In genomic region chrII:7301670-7302151, ce11 we compare ENCODE assay signal across 7 worm cellular contexts.
TF ChIP-seq lines count a peak whose summit lies in the region.

TSS of gene cul-4 (plus strand) at chrII:7302101.

TF ChIP-seq in whole organism, L1 larva, 84 proteins besides CTCF, POLR2A, EP300 and RAD21 (continues in another document):
- no peak for TF ChIP-seq nhr-47 (tag; optimal IDR thresholded peaks at IDR 0.05; lab: Kevin White, UChicago)
- TF ChIP-seq ztf-11 (tag; optimal IDR thresholded peaks at IDR 0.05; lab: Kevin White, UChicago), result peak in 1 of 2 experiments; percentile 31
- peak; percentile 66 for TF ChIP-seq grh-1 (GFP tag; IDR thresholded peaks at IDR 0.05; lab: Robert Waterston, UW)
- TF ChIP-seq lir-3 (tag; optimal IDR thresholded peaks at IDR 0.05; lab: Kevin White, UChicago; ENCODE audit: poor library complexity), result peak; percentile 85
- no peak for TF ChIP-seq ama-1 (optimal IDR thresholded peaks at IDR 0.05; lab: Kevin White, UChicago)
- TF ChIP-seq fkh-4 (tag; optimal IDR thresholded peaks at IDR 0.05; lab: Kevin White, UChicago; ENCODE audit: borderline replicate concordance), result no peak
- peak; percentile 76 to 82 for TF ChIP-seq lin-35 (GFP tag; optimal IDR thresholded peaks at IDR 0.05; lab: Kevin White, UChicago)
- peak; percentile 12 for TF ChIP-seq sup-37 (GFP tag; optimal IDR thresholded peaks at IDR 0.05; lab: Kevin White, UChicago)
- TF ChIP-seq efl-3 (GFP tag; optimal IDR thresholded peaks at IDR 0.05; lab: Kevin White, UChicago), result no peak
- TF ChIP-seq ets-5 (GFP tag; IDR thresholded peaks at IDR 0.05; lab: Robert Waterston, UW), result no peak
- no peak for TF ChIP-seq pax-3 (tag; optimal IDR thresholded peaks at IDR 0.05; lab: Kevin White, UChicago)
- TF ChIP-seq irx-1 (tag; optimal IDR thresholded peaks at IDR 0.05; lab: Kevin White, UChicago), result peak; percentile 72
- peak; percentile 90 for TF ChIP-seq mep-1 (tag; optimal IDR thresholded peaks at IDR 0.05; lab: Kevin White, UChicago)

TF ChIP-seq in whole organism, L2 larva, 48 proteins besides CTCF, POLR2A, EP300 and RAD21 (continues in another document):
- TF ChIP-seq nhr-12 (tag; optimal IDR thresholded peaks at IDR 0.05; lab: Kevin White, UChicago), result no peak
- no peak for TF ChIP-seq dmd-4 (tag; optimal IDR thresholded peaks at IDR 0.05; lab: Kevin White, UChicago)
- TF ChIP-seq elt-1 (tag; optimal IDR thresholded peaks at IDR 0.05; lab: Kevin White, UChicago), result no peak
- TF ChIP-seq peb-1 (tag; optimal IDR thresholded peaks at IDR 0.05; lab: Kevin White, UChicago), result no peak
- no peak for TF ChIP-seq ztf-4 (tag; optimal IDR thresholded peaks at IDR 0.05; lab: Kevin White, UChicago)
- TF ChIP-seq lin-11 (tag; optimal IDR thresholded peaks at IDR 0.05; lab: Kevin White, UChicago), result no peak
- TF ChIP-seq ama-1 (optimal IDR thresholded peaks at IDR 0.05; lab: Kevin White, UChicago), result no peak
- TF ChIP-seq ztf-1 (GFP tag; conservative IDR thresholded peaks at IDR 0.05; lab: Robert Waterston, UW), result no peak
- TF ChIP-seq egl-27 (tag; optimal IDR thresholded peaks at IDR 0.05; lab: Kevin White, UChicago), result no peak
- peak; percentile 79 for TF ChIP-seq gmeb-1 (tag; optimal IDR thresholded peaks at IDR 0.05; lab: Kevin White, UChicago)
- TF ChIP-seq sem-4 (tag; optimal IDR thresholded peaks at IDR 0.05; lab: Kevin White, UChicago), result no peak
- TF ChIP-seq Y55F3AM.14 (GFP tag; optimal IDR thresholded peaks at IDR 0.05; lab: Kevin White, UChicago), result no peak
- TF ChIP-seq F13H6.1 (tag; optimal IDR thresholded peaks at IDR 0.05; lab: Kevin White, UChicago), result no peak
- TF ChIP-seq nhr-77 (tag; optimal IDR thresholded peaks at IDR 0.05; lab: Kevin White, UChicago), result no peak

TF ChIP-seq in whole organism, L3 larva, 47 proteins besides CTCF, POLR2A, EP300 and RAD21 (continues in another document):
- no peak for TF ChIP-seq pha-4 (tag; optimal IDR thresholded peaks at IDR 0.05; lab: Kevin White, UChicago)
- TF ChIP-seq nhr-11 (tag; optimal IDR thresholded peaks at IDR 0.05; lab: Kevin White, UChicago), result no peak
- no peak for TF ChIP-seq nhr-12 (tag; optimal IDR thresholded peaks at IDR 0.05; lab: Kevin White, UChicago)
- no peak for TF ChIP-seq lin-39 (tag; optimal IDR thresholded peaks at IDR 0.05; lab: Kevin White, UChicago)
- peak; percentile 25 for TF ChIP-seq lsy-12 (tag; optimal IDR thresholded peaks at IDR 0.05; lab: Kevin White, UChicago)
- no peak for TF ChIP-seq sea-2 (GFP tag; optimal IDR thresholded peaks at IDR 0.05; lab: Kevin White, UChicago)
- no peak for TF ChIP-seq ceh-9 (tag; optimal IDR thresholded peaks at IDR 0.05; lab: Kevin White, UChicago)
- no peak for TF ChIP-seq ama-1 (optimal IDR thresholded peaks at IDR 0.05; lab: Kevin White, UChicago)
- peak; percentile 31 for TF ChIP-seq jun-1 (tag; optimal IDR thresholded peaks at IDR 0.05; lab: Kevin White, UChicago)
- no peak for TF ChIP-seq ceh-16 (tag; optimal IDR thresholded peaks at IDR 0.05; lab: Kevin White, UChicago)
- TF ChIP-seq ztf-4 (tag; optimal IDR thresholded peaks at IDR 0.05; lab: Kevin White, UChicago), result no peak
- TF ChIP-seq lin-15B (tag; optimal IDR thresholded peaks at IDR 0.05; lab: Kevin White, UChicago), result peak; percentile 47
- no peak for TF ChIP-seq nhr-28 (tag; optimal IDR thresholded peaks at IDR 0.05; lab: Kevin White, UChicago)
- TF ChIP-seq nhr-67 (tag; optimal IDR thresholded peaks at IDR 0.05; lab: Kevin White, UChicago), result no peak
- TF ChIP-seq R02D3.7 (tag; optimal IDR thresholded peaks at IDR 0.05; lab: Kevin White, UChicago), result peak; percentile 53

TF ChIP-seq in whole organism, L4 larva, 104 proteins besides CTCF, POLR2A, EP300 and RAD21 (continues in another document):
- TF ChIP-seq arid-1 (GFP tag; conservative IDR thresholded peaks at IDR 0.05; lab: Robert Waterston, UW) (no peak), nhr-11 (tag; optimal IDR thresholded peaks at IDR 0.05; lab: Kevin White, UChicago) (no peak), pqm-1 (tag; optimal IDR thresholded peaks at IDR 0.05; lab: Kevin White, UChicago) (no peak), tag-97 (GFP tag; IDR thresholded peaks at IDR 0.05; lab: Robert Waterston, UW) (no peak), hmg-1.1 (GFP tag; IDR thresholded peaks at IDR 0.05; lab: Robert Waterston, UW) (peak; percentile 48), unc-62 (GFP tag; optimal IDR thresholded peaks at IDR 0.05 in 1 of 2; lab: Kevin White, UChicago) (no peak), unc-62 (tag; optimal IDR thresholded peaks at IDR 0.05; lab: Kevin White, UChicago) (no peak), duxl-1 (tag; optimal IDR thresholded peaks at IDR 0.05; lab: Kevin White, UChicago; ENCODE audit: poor library complexity) (peak; percentile 87), lin-13 (GFP tag; optimal IDR thresholded peaks at IDR 0.05; lab: Kevin White, UChicago) (peak; percentile 25), unc-39 (tag; optimal IDR thresholded peaks at IDR 0.05; lab: Kevin White, UChicago) (no peak), dve-1 (tag; optimal IDR thresholded peaks at IDR 0.05; lab: Kevin White, UChicago; ENCODE audit: insufficient read depth) (no peak), mes-2 (tag; optimal IDR thresholded peaks at IDR 0.05; lab: Kevin White, UChicago; ENCODE audit: poor library complexity, severe bottlenecking) (peak; percentile 92), madf-5 (GFP tag; IDR thresholded peaks at IDR 0.05; lab: Robert Waterston, UW) (no peak), set-16 (GFP tag; IDR thresholded peaks at IDR 0.05; lab: Robert Waterston, UW) (no peak)

TF ChIP-seq in whole organism, late embryonic, 69 proteins besides CTCF, POLR2A, EP300 and RAD21 (continues in another document):
- no peak for TF ChIP-seq fax-1 (tag; optimal IDR thresholded peaks at IDR 0.05; lab: Kevin White, UChicago)
- no peak for TF ChIP-seq C08G9.2 (tag; optimal IDR thresholded peaks at IDR 0.05; lab: Kevin White, UChicago)
- TF ChIP-seq fkh-6 (tag; optimal IDR thresholded peaks at IDR 0.05; lab: Kevin White, UChicago), result no peak
- TF ChIP-seq pha-2 (tag; optimal IDR thresholded peaks at IDR 0.05; lab: Kevin White, UChicago), result no peak
- TF ChIP-seq elt-4 (tag; optimal IDR thresholded peaks at IDR 0.05; lab: Kevin White, UChicago), result no peak
- TF ChIP-seq ref-2 (tag; optimal IDR thresholded peaks at IDR 0.05; lab: Kevin White, UChicago), result no peak
- TF ChIP-seq ceh-9 (tag; optimal IDR thresholded peaks at IDR 0.05; lab: Kevin White, UChicago), result no peak
- no peak for TF ChIP-seq pax-1 (tag; optimal IDR thresholded peaks at IDR 0.05; lab: Kevin White, UChicago)
- no peak for TF ChIP-seq ahr-1 (tag; optimal IDR thresholded peaks at IDR 0.05; lab: Kevin White, UChicago)
- peak; percentile 8 for TF ChIP-seq ceh-2 (tag; optimal IDR thresholded peaks at IDR 0.05; lab: Kevin White, UChicago)
- no peak for TF ChIP-seq sdc-2 (tag; optimal IDR thresholded peaks at IDR 0.05; lab: Kevin White, UChicago)
- TF ChIP-seq nfya-1 (tag; optimal IDR thresholded peaks at IDR 0.05; lab: Kevin White, UChicago), result peak; percentile 40
- TF ChIP-seq C38D4.7 (GFP tag; optimal IDR thresholded peaks at IDR 0.05; lab: Kevin White, UChicago), result no peak
- TF ChIP-seq sox-4 (tag; optimal IDR thresholded peaks at IDR 0.05; lab: Kevin White, UChicago), result no peak
- no peak for TF ChIP-seq unc-42 (tag; optimal IDR thresholded peaks at IDR 0.05; lab: Kevin White, UChicago)
- no peak for TF ChIP-seq hlh-6 (tag; optimal IDR thresholded peaks at IDR 0.05; lab: Kevin White, UChicago)

TF ChIP-seq in whole organism, mixed stage, embryonic, 35 proteins besides CTCF, POLR2A, EP300 and RAD21:
- TF ChIP-seq pha-4 (tag; optimal IDR thresholded peaks at IDR 0.05; lab: Kevin White, UChicago) (peak; percentile 48), cnd-1 (tag; optimal IDR thresholded peaks at IDR 0.05; lab: Kevin White, UChicago) (peak; percentile 32), hlh-1 (tag; optimal IDR thresholded peaks at IDR 0.05; lab: Kevin White, UChicago) (peak; percentile 0), M03D4.4 (tag; optimal IDR thresholded peaks at IDR 0.05; lab: Kevin White, UChicago) (peak; percentile 33), nhr-12 (tag; optimal IDR thresholded peaks at IDR 0.05; lab: Kevin White, UChicago) (no peak), snpc-4 (tag; optimal IDR thresholded peaks at IDR 0.05; lab: Kevin White, UChicago) (no peak), mab-5 (tag; optimal IDR thresholded peaks at IDR 0.05; lab: Kevin White, UChicago) (no peak), nhr-2 (tag; optimal IDR thresholded peaks at IDR 0.05; lab: Kevin White, UChicago) (no peak), lin-13 (tag; optimal IDR thresholded peaks at IDR 0.05; lab: Kevin White, UChicago) (peak; percentile 50), mep-1 (tag; optimal IDR thresholded peaks at IDR 0.05; lab: Kevin White, UChicago) (peak; percentile 29), elt-3 (tag; optimal IDR thresholded peaks at IDR 0.05; lab: Kevin White, UChicago) (no peak), ces-1 (GFP tag; optimal IDR thresholded peaks at IDR 0.05; lab: Kevin White, UChicago) (no peak)

TF ChIP-seq in whole organism, young adult, 124 proteins besides CTCF, POLR2A, EP300 and RAD21 (continues in another document):
- TF ChIP-seq ceh-79 (tag; optimal IDR thresholded peaks at IDR 0.05; lab: Kevin White, UChicago) (no peak), snpc-1.3 (tag; optimal IDR thresholded peaks at IDR 0.05; lab: Kevin White, UChicago; ENCODE audit: insufficient read depth) (peak; percentile 68), K12H6.12 (tag; optimal IDR thresholded peaks at IDR 0.05; lab: Kevin White, UChicago) (no peak), hrde-1 (tag; optimal IDR thresholded peaks at IDR 0.05; lab: Kevin White, UChicago; ENCODE audit: borderline replicate concordance) (no peak), F33H1.4 (GFP tag; IDR thresholded peaks at IDR 0.05; lab: Robert Waterston, UW) (peak; percentile 86), xnd-1 (tag; optimal IDR thresholded peaks at IDR 0.05; lab: Kevin White, UChicago) (peak; percentile 97), sdz-38 (tag; optimal IDR thresholded peaks at IDR 0.05; lab: Kevin White, UChicago) (no peak), nhr-120 (GFP tag; IDR thresholded peaks at IDR 0.05; lab: Robert Waterston, UW) (no peak), ceh-91 (GFP tag; IDR thresholded peaks at IDR 0.05; lab: Robert Waterston, UW) (peak; percentile 80), nfyb-1 (GFP tag; IDR thresholded peaks at IDR 0.05; lab: Robert Waterston, UW) (peak; percentile 69), chd-7 (tag; optimal IDR thresholded peaks at IDR 0.05; lab: Kevin White, UChicago) (no peak), aptf-3 (GFP tag; IDR thresholded peaks at IDR 0.05; lab: Robert Waterston, UW) (no peak), B0336.3 (GFP tag; IDR thresholded peaks at IDR 0.05; lab: Robert Waterston, UW) (peak; percentile 88), Y53G8AR.9 (GFP tag; conservative IDR thresholded peaks at IDR 0.05; lab: Robert Waterston, UW) (peak; percentile 65; the same call in 1 of the 2 replicates), ceh-27 (GFP tag; optimal IDR thresholded peaks at IDR 0.05; lab: Kevin White, UChicago) (peak; percentile 23), rec-8 (tag; optimal IDR thresholded peaks at IDR 0.05; lab: Kevin White, UChicago) (no peak), Y67H2A.10 (GFP tag; conservative IDR thresholded peaks at IDR 0.05; lab: Robert Waterston, UW) (no peak), lin-40 (tag; optimal IDR thresholded peaks at IDR 0.05; lab: Kevin White, UChicago) (no peak), cebp-1 (GFP tag; IDR thresholded peaks at IDR 0.05; lab: Robert Waterston, UW) (no peak), cebp-1 (tag; optimal IDR thresholded peaks at IDR 0.05; lab: Kevin White, UChicago) (no peak), hlh-26 (GFP tag; conservative IDR thresholded peaks at IDR 0.05; lab: Robert Waterston, UW) (no peak)
